Fruit fly (Drosophila melanogaster): Measurements from ENCODE around the gene CG31835.

Gene CG31835

DNA sequence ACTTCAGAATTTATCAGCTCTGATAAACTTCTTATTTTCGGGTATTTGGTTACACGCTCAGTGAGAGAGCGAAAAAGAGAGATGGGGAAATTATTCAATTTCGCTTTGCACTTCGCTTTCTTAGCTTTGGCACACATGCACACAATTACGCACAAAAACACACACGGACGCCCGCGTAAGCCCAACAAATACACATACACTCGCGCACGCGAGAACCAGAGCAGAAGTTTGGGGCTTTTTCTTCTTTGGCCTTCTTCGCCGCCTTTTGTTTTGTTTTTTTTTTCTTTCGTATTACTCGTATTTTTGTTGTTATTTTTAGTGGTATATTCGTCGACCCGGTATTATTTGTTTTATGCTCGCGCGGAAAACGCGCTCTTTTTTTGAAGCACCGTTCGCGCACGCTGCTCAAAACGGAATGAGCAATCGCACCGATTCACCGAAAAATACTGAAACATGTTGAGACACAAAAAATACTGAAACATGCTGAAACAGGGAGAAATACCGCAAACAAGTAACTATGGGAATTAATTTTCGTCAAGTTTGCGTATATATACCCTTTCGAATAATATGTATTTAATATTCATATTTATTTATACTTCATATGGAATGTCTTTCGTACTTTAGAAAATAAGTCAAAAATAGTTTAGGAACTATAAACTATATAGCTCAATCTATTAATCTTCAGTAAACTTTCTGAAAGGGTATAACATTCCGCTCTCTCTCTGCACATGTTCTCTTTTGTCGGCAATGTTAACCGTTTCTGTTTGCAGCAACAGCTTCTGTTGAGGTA, 46.5 kb upstream of the CG31835 start, which contains the start of gene osp (continued):
- TF ChIP-seq nmo (GFP tag; optimal IDR thresholded peaks at IDR 0.05) (peak; percentile 100), zen2 (GFP tag; IDR thresholded peaks at IDR 0.05; ENCODE audit: partially characterized antibody) (no peak), h (optimal IDR thresholded peaks at IDR 0.05) (no peak), ftz-f1 (GFP tag; optimal IDR thresholded peaks at IDR 0.05) (peak; percentile 68), Doc2 (GFP tag; IDR thresholded peaks at IDR 0.05) (peak; percentile 86), Pdp1 (GFP tag; optimal IDR thresholded peaks at IDR 0.05) (peak; percentile 84 to 89), unpg (GFP tag; optimal IDR thresholded peaks at IDR 0.05) (peak; percentile 99), CG16863 (GFP tag; optimal IDR thresholded peaks at IDR 0.05) (peak; percentile 76), Vsx1 (GFP tag; optimal IDR thresholded peaks at IDR 0.05) (peak; percentile 93), CG4617 (GFP tag; optimal IDR thresholded peaks at IDR 0.05; ENCODE audit: borderline replicate concordance) (peak; percentile 91), oc (tag; optimal IDR thresholded peaks at IDR 0.05) (peak; percentile 99), CG8359 (GFP tag; optimal IDR thresholded peaks at IDR 0.05; ENCODE audit: borderline replicate concordance) (peak; percentile 88), CG5953 (GFP tag; IDR thresholded peaks at IDR 0.05) (peak; percentile 98), CG4282 (GFP tag; optimal IDR thresholded peaks at IDR 0.05) (no peak), CG7963 (GFP tag; IDR thresholded peaks at IDR 0.05; ENCODE audit: partially characterized antibody) (no peak), CG10267 (tag; optimal IDR thresholded peaks at IDR 0.05) (peak; percentile 98), sob (GFP tag; IDR thresholded peaks at IDR 0.05) (peak; percentile 99), Stat92E (GFP tag; optimal IDR thresholded peaks at IDR 0.05) (peak in 1 of 3 experiments; percentile 99), tap (tag; optimal IDR thresholded peaks at IDR 0.05) (peak; percentile 99), ssp (GFP tag; IDR thresholded peaks at IDR 0.05) (peak; percentile 93), Dbx (GFP tag; IDR thresholded peaks at IDR 0.05) (peak; percentile 99), Nf-YB (GFP tag; optimal IDR thresholded peaks at IDR 0.05) (peak; percentile 90), Chrac-16 (GFP tag; optimal IDR thresholded peaks at IDR 0.05) (peak; percentile 96), MBD-R2 (GFP tag; IDR thresholded peaks at IDR 0.05) (peak; percentile 98), Nf-YC (tag; optimal IDR thresholded peaks at IDR 0.05) (peak; percentile 89), caup (GFP tag; optimal IDR thresholded peaks at IDR 0.05; ENCODE audit: severe bottlenecking) (peak; percentile 97), tx (GFP tag; optimal IDR thresholded peaks at IDR 0.05) (peak; percentile 72), CG12219 (GFP tag; optimal IDR thresholded peaks at IDR 0.05) (peak; percentile 97), usp (GFP tag; optimal IDR thresholded peaks at IDR 0.05) (no peak), CG7786 (GFP tag; optimal IDR thresholded peaks at IDR 0.05) (peak; percentile 52), trh (GFP tag; optimal IDR thresholded peaks at IDR 0.05) (peak; percentile 92), fd64A (GFP tag; optimal IDR thresholded peaks at IDR 0.05) (peak; percentile 93), CG2712 (tag; optimal IDR thresholded peaks at IDR 0.05) (peak; percentile 100), Doc3 (GFP tag; IDR thresholded peaks at IDR 0.05; ENCODE audit: partially characterized antibody) (no peak), CG2202 (tag; optimal IDR thresholded peaks at IDR 0.05) (peak; percentile 98), sna (GFP tag; IDR thresholded peaks at IDR 0.05; ENCODE audit: partially characterized antibody) (peak; percentile 46), Six4 (GFP tag; optimal IDR thresholded peaks at IDR 0.05) (peak; percentile 96), CG11504 (tag; optimal IDR thresholded peaks at IDR 0.05) (peak; percentile 100), Sox100B (GFP tag; optimal IDR thresholded peaks at IDR 0.05) (peak; percentile 98), onecut (GFP tag; IDR thresholded peaks at IDR 0.05) (peak; percentile 97), twi (tag; optimal IDR thresholded peaks at IDR 0.05) (peak; percentile 96), ken (GFP tag; IDR thresholded peaks at IDR 0.05) (peak; percentile 96), slbo (GFP tag; IDR thresholded peaks at IDR 0.05) (peak; percentile 99), cad (GFP tag; optimal IDR thresholded peaks at IDR 0.05) (no peak), Blimp-1 (GFP tag; optimal IDR thresholded peaks at IDR 0.05) (peak; percentile 98), chif (GFP tag; optimal IDR thresholded peaks at IDR 0.05) (peak; percentile 50 to 79), CG5245 (GFP tag; optimal IDR thresholded peaks at IDR 0.05) (peak; percentile 96), CG4730 (GFP tag; IDR thresholded peaks at IDR 0.05) (peak; percentile 98)
